Fruit fly (Drosophila melanogaster) whole organism, wandering third instar larva: ENCODE measurements around the gene CG13063.

Experiments
- Abd-B ChIP-seq: fragments of >200 bp; optimal IDR thresholded peaks from 2 replicates; lab custom pipeline; 2017; ENCODE audit warnings: missing biosample characterization, missing genetic modification characterization
- CG32264 ChIP-seq: fragments of 200-800 bp; sonication (Bioruptor generic); optimal IDR thresholded peaks from 2 replicates; lab custom pipeline; 2016; ENCODE audit warnings: missing biosample characterization, missing genetic modification characterization
- CG9705 ChIP-seq: fragments of 200-800 bp; sonication (Bioruptor generic); optimal IDR thresholded peaks from 2 replicates; lab custom pipeline; 2018; ENCODE audit warnings: missing biosample characterization, mild to moderate bottlenecking, missing genetic modification characterization
- CrebA ChIP-seq: fragments of 200-800 bp; sonication (Bioruptor generic); optimal IDR thresholded peaks from 2 replicates; lab custom pipeline; 2016; ENCODE audit warnings: missing biosample characterization, mild to moderate bottlenecking, missing genetic modification characterization, borderline replicate concordance
- Dfd ChIP-seq: fragments of >200 bp; optimal IDR thresholded peaks from 2 replicates; lab custom pipeline; 2017; ENCODE audit warnings: missing biosample characterization, missing genetic modification characterization
- Dif ChIP-seq: fragments of 200-275, 200-300 bp; sonication (Bioruptor generic); optimal IDR thresholded peaks from 2 replicates; lab custom pipeline; 2018; ENCODE audit warnings: missing biosample characterization, missing genetic modification characterization; ENCODE audit not compliant: partially characterized antibody
- GATAd ChIP-seq: sonication (Bioruptor generic); optimal IDR thresholded peaks from 2 replicates; lab custom pipeline; 2016; ENCODE audit warnings: missing biosample characterization, missing genetic modification characterization
- HLH106 ChIP-seq: fragments of 200-800 bp; optimal IDR thresholded peaks from 3 replicates; lab custom pipeline; 2019; ENCODE audit warnings: missing biosample characterization, mild to moderate bottlenecking, missing genetic modification characterization, moderate library complexity
- Hnf4 ChIP-seq: fragments of 200-800 bp; sonication (Bioruptor generic); optimal IDR thresholded peaks from 2 replicates; lab custom pipeline; 2016; ENCODE audit warnings: missing biosample characterization, mild to moderate bottlenecking, missing genetic modification characterization
- Hr78 ChIP-seq: fragments of >200 bp; optimal IDR thresholded peaks from 2 replicates; lab custom pipeline; 2017; ENCODE audit warnings: missing biosample characterization, missing genetic modification characterization
- Hr83 ChIP-seq: fragments of 200-300 bp; sonication (Bioruptor generic); optimal IDR thresholded peaks from 2 replicates; lab custom pipeline; 2016; ENCODE audit warnings: missing biosample characterization, mild to moderate bottlenecking, missing genetic modification characterization, moderate library complexity; ENCODE audit not compliant: poor library complexity, severe bottlenecking
- Jra ChIP-seq: sonication (Bioruptor generic); optimal IDR thresholded peaks from 2 replicates; lab custom pipeline; 2016; ENCODE audit warnings: missing biosample characterization, missing genetic modification characterization
- Mio ChIP-seq: sonication (Bioruptor generic); optimal IDR thresholded peaks from 2 replicates; lab custom pipeline; 2016; ENCODE audit warnings: missing biosample characterization, missing genetic modification characterization
- Myc ChIP-seq: fragments of >200 bp; optimal IDR thresholded peaks from 2 replicates; lab custom pipeline; 2017
- N ChIP-seq: fragments of >200 bp; optimal IDR thresholded peaks from 2 replicates; lab custom pipeline; 2018; ENCODE audit warnings: missing biosample characterization, missing external identifiers, missing genetic modification characterization
- OdsH ChIP-seq: fragments of 200-800 bp; sonication (Bioruptor generic); optimal IDR thresholded peaks from 2 replicates; lab custom pipeline; 2016; ENCODE audit warnings: missing biosample characterization, mild to moderate bottlenecking, missing genetic modification characterization
- Rel ChIP-seq, 2 experiments: fragments of 200-800 bp; sonication (Bioruptor generic) in 1 of 2; optimal IDR thresholded peaks; 2 replicates in 1 of 2; 3 replicates in 1 of 2; lab custom pipeline; 2016 to 2019; ENCODE audit warnings: mild to moderate bottlenecking in 2 of 2, missing biosample characterization in 2 of 2, missing genetic modification characterization in 2 of 2, moderate library complexity in 1 of 2
- Vsx2 ChIP-seq: fragments of 200-300, 225-300 bp; sonication (Bioruptor generic); optimal IDR thresholded peaks from 2 replicates; lab custom pipeline; 2018; ENCODE audit warnings: missing biosample characterization, missing genetic modification characterization; ENCODE audit not compliant: partially characterized antibody
- br ChIP-seq: fragments of 200-800 bp; sonication (Bioruptor generic); optimal IDR thresholded peaks from 2 replicates; lab custom pipeline; 2016; ENCODE audit warnings: missing biosample characterization, missing genetic modification characterization
- brk ChIP-seq: fragments of 200-800 bp; sonication (Bioruptor generic); optimal IDR thresholded peaks from 2 replicates; lab custom pipeline; 2016; ENCODE audit warnings: missing biosample characterization, mild to moderate bottlenecking, missing genetic modification characterization
- dl ChIP-seq, 2 experiments: fragments of 175-275, 200-275 bp in 1 of 2; fragments of 200-275 bp in 1 of 2; sonication (Bioruptor generic); optimal IDR thresholded peaks; lab custom pipeline; 2018; ENCODE audit warnings: mild to moderate bottlenecking in 2 of 2, missing biosample characterization in 2 of 2, missing genetic modification characterization in 2 of 2, moderate library complexity in 2 of 2; ENCODE audit not compliant: partially characterized antibody in 2 of 2, insufficient read depth in 1 of 2
- dmrt93B ChIP-seq: fragments of 200-800 bp; sonication (Bioruptor generic); optimal IDR thresholded peaks from 2 replicates; lab custom pipeline; 2018; ENCODE audit warnings: missing biosample characterization, mild to moderate bottlenecking, missing genetic modification characterization
- dsf ChIP-seq: sonication (Bioruptor generic); optimal IDR thresholded peaks from 2 replicates; lab custom pipeline; 2016; ENCODE audit warnings: missing biosample characterization, missing genetic modification characterization, borderline replicate concordance
- ey ChIP-seq: fragments of 200-800 bp; sonication (Bioruptor generic); optimal IDR thresholded peaks from 2 replicates; lab custom pipeline; 2016; ENCODE audit warnings: missing biosample characterization, missing genetic modification characterization
- foxo ChIP-seq, 2 experiments: fragments of 200-800 bp; sonication (Bioruptor generic); optimal IDR thresholded peaks; 2 replicates in 1 of 2; 3 replicates in 1 of 2; lab custom pipeline; 2016 to 2017; ENCODE audit warnings: missing biosample characterization in 2 of 2, missing genetic modification characterization in 2 of 2
- h ChIP-seq: fragments of 200-800 bp; sonication (Bioruptor generic); optimal IDR thresholded peaks from 3 replicates; lab custom pipeline; 2016; ENCODE audit warnings: missing biosample characterization, mild to moderate bottlenecking, missing genetic modification characterization
- jim ChIP-seq: fragments of 175-275, 200-325 bp; sonication (Bioruptor generic); optimal IDR thresholded peaks from 2 replicates; lab custom pipeline; 2016; ENCODE audit warnings: missing biosample characterization, mild to moderate bottlenecking, missing genetic modification characterization
- lola ChIP-seq: fragments of >200 bp; optimal IDR thresholded peaks from 2 replicates; lab custom pipeline; 2017; ENCODE audit warnings: missing biosample characterization, missing genetic modification characterization
- pan ChIP-seq: fragments of >200 bp; optimal IDR thresholded peaks from 2 replicates; lab custom pipeline; 2017
- psq ChIP-seq: fragments of 200-800 bp; sonication (Bioruptor generic); optimal IDR thresholded peaks from 3 replicates; lab custom pipeline; 2017; ENCODE audit warnings: missing biosample characterization, mild to moderate bottlenecking, missing genetic modification characterization, moderate library complexity
- rgr ChIP-seq: fragments of 200-800 bp; sonication (Bioruptor generic); optimal IDR thresholded peaks from 3 replicates; lab custom pipeline; 2016; ENCODE audit warnings: missing biosample characterization, mild to moderate bottlenecking, missing genetic modification characterization
- sage ChIP-seq: fragments of 200-800 bp; sonication (Bioruptor generic); optimal IDR thresholded peaks from 2 replicates; lab custom pipeline; 2016; ENCODE audit warnings: missing biosample characterization, mild to moderate bottlenecking, missing genetic modification characterization
- sv ChIP-seq: fragments of 200-800 bp; sonication (Bioruptor generic); optimal IDR thresholded peaks from 3 replicates; lab custom pipeline; 2016; ENCODE audit warnings: missing biosample characterization, missing genetic modification characterization
- tai ChIP-seq: sonication (Bioruptor generic); optimal IDR thresholded peaks from 2 replicates; lab custom pipeline; 2016; ENCODE audit warnings: missing biosample characterization, missing genetic modification characterization
- usp ChIP-seq: fragments of >200 bp; optimal IDR thresholded peaks from 2 replicates; lab custom pipeline; 2017; ENCODE audit warnings: missing biosample characterization, missing genetic modification characterization
- woc ChIP-seq: sonication (Bioruptor generic); optimal IDR thresholded peaks from 2 replicates; lab custom pipeline; 2016; ENCODE audit warnings: missing biosample characterization, mild to moderate bottlenecking, missing genetic modification characterization

CG13063 gene

dm6 chr3L:16281880-16282556 is 24.4 kb upstream of the CG13063 start, which contains the start of gene CG13049:
CG13049 (minus strand) TSS chr3L:16281930.
- TF ChIP-seq Dfd (GFP tag; lab: Kevin White, UChicago) (peak; percentile 80), Rel (GFP tag; optimal IDR thresholded peaks at IDR 0.05; lab: Kevin White, UChicago) (no peak), Rel (tag; optimal IDR thresholded peaks at IDR 0.05; lab: Kevin White, UChicago) (no peak)

- TF ChIP-seq OdsH (GFP tag; lab: Kevin White, UChicago) (no peak), Vsx2 (no peak), sage (GFP tag; lab: Kevin White, UChicago) (no peak), sv (GFP tag; lab: Kevin White, UChicago) (no peak), jim (GFP tag; lab: Kevin White, UChicago) (no peak), Hnf4 (GFP tag; lab: Kevin White, UChicago) (no peak), dl (GFP tag; optimal IDR thresholded peaks at IDR 0.05; lab: Kevin White, UChicago; ENCODE audit: insufficient read depth in 1 of 2, partially characterized antibody in 2 of 2) (no peak), HLH106 (no peak), Myc (lab: Kevin White, UChicago) (no peak), Abd-B (GFP tag; lab: Kevin White, UChicago) (no peak), woc (GFP tag; lab: Kevin White, UChicago) (no peak), foxo (GFP tag; optimal IDR thresholded peaks at IDR 0.05; lab: Kevin White, UChicago) (no peak), brk (GFP tag; lab: Kevin White, UChicago) (no peak), Rel (GFP tag; optimal IDR thresholded peaks at IDR 0.05; lab: Kevin White, UChicago) (no peak), Rel (tag; optimal IDR thresholded peaks at IDR 0.05; lab: Kevin White, UChicago) (no peak), Mio (GFP tag; lab: Kevin White, UChicago) (no peak)
Measured at dm6 chr3L:16283821-16284220, 22.6 kb upstream of the CG13063 start, which contains the start of gene CG13048. CG13048 (minus strand) TSS chr3L:16283921.

dm6 chr3L:16285346-16285911 is 21.0 kb upstream of the CG13063 start, which contains the start of gene CG13047:
CG13047 (minus strand) TSS chr3L:16285396.
- TF ChIP-seq h (GFP tag; lab: Kevin White, UChicago) = no peak
- TF ChIP-seq Rel (GFP tag; optimal IDR thresholded peaks at IDR 0.05; lab: Kevin White, UChicago) = no peak
- no peak for TF ChIP-seq Rel (tag; optimal IDR thresholded peaks at IDR 0.05; lab: Kevin White, UChicago)
- TF ChIP-seq OdsH (GFP tag; lab: Kevin White, UChicago) = no peak
- no peak for TF ChIP-seq ey
- TF ChIP-seq Vsx2 = no peak
- TF ChIP-seq Dfd (GFP tag; lab: Kevin White, UChicago) = no peak
- no peak for TF ChIP-seq tai (GFP tag; lab: Kevin White, UChicago)
- TF ChIP-seq Mio (GFP tag; lab: Kevin White, UChicago) = no peak
- TF ChIP-seq dmrt93B = no peak
- TF ChIP-seq jim (GFP tag; lab: Kevin White, UChicago) = no peak
- no peak for TF ChIP-seq dsf (GFP tag; lab: Kevin White, UChicago)
- TF ChIP-seq Abd-B (GFP tag; lab: Kevin White, UChicago) = no peak
- no peak for TF ChIP-seq Hr83
- TF ChIP-seq Jra = no peak

- TF ChIP-seq pan (no peak), sage (GFP tag; lab: Kevin White, UChicago) (no peak), CrebA (GFP tag; lab: Kevin White, UChicago) (no peak), Hr78 (GFP tag; lab: Kevin White, UChicago) (no peak), Dfd (GFP tag; lab: Kevin White, UChicago) (no peak), psq (GFP tag; lab: Kevin White, UChicago) (no peak), Abd-B (GFP tag; lab: Kevin White, UChicago) (no peak), usp (GFP tag; lab: Kevin White, UChicago) (no peak), woc (GFP tag; lab: Kevin White, UChicago) (peak; percentile 43), HLH106 (peak; percentile 42), CG9705 (no peak), Vsx2 (no peak), foxo (GFP tag; optimal IDR thresholded peaks at IDR 0.05; lab: Kevin White, UChicago) (peak in 1 of 2 experiments; percentile 36), dmrt93B (no peak), rgr (peak; percentile 51), OdsH (GFP tag; lab: Kevin White, UChicago) (peak; percentile 34), Hnf4 (GFP tag; lab: Kevin White, UChicago) (peak; percentile 13), dsf (GFP tag; lab: Kevin White, UChicago) (no peak), N (no peak), sv (GFP tag; lab: Kevin White, UChicago) (no peak), Rel (GFP tag; optimal IDR thresholded peaks at IDR 0.05; lab: Kevin White, UChicago) (no peak), Rel (tag; optimal IDR thresholded peaks at IDR 0.05; lab: Kevin White, UChicago) (no peak), h (GFP tag; lab: Kevin White, UChicago) (peak; percentile 53), tai (GFP tag; lab: Kevin White, UChicago) (no peak), brk (GFP tag; lab: Kevin White, UChicago) (no peak), ey (peak; percentile 32), Jra (no peak), lola (no peak), GATAd (GFP tag; lab: Kevin White, UChicago) (no peak), Mio (GFP tag; lab: Kevin White, UChicago) (no peak), dl (GFP tag; optimal IDR thresholded peaks at IDR 0.05; lab: Kevin White, UChicago; ENCODE audit: insufficient read depth in 1 of 2, partially characterized antibody in 2 of 2) (no peak), CG32264 (GFP tag; lab: Kevin White, UChicago) (no peak), br (peak; percentile 53), Dif (GFP tag; lab: Kevin White, UChicago) (no peak), Hr83 (no peak)
Measured at dm6 chr3L:16286258-16286657, 20.1 kb upstream of the CG13063 start.
